Worm (Caenorhabditis elegans) whole organism, L1 larva: ENCODE measurements around the gene pdhk-2.

Experiments used
- aha-1 ChIP-seq: fragments of 150-350 bp; optimal IDR thresholded peaks from 2 replicates; lab custom pipeline; 2014; ENCODE audit warnings: missing biosample characterization, missing genetic modification characterization
- pag-3 ChIP-seq: sonication (generic microtip); optimal IDR thresholded peaks from 2 replicates; lab custom pipeline; 2017; ENCODE audit warnings: missing genetic modification characterization, mild to moderate bottlenecking, missing compliant biosample characterization, antibody characterized with exemption, borderline replicate concordance; ENCODE audit not compliant: insufficient read depth

DNA sequence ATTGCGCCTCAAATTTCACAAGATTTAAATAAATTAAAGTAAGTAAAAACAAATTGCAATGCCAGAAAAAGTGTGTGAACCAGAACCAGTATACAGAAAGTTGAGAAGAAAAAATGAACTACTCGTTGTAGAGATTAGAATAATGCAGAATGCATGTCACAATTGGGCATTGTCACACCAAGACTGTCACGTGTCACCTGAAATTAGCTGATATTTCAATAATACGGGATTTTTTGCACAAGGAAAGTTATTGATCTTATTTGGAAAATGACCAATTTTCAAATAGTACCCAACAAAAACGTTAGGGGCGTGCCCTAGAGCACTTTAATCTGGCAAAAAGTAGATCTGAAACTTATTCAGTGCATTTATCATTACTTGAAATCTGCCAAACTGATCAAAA lies 743 bp upstream of the pdhk-2 start:
- no peak for TF ChIP-seq aha-1 (tag; lab: Kevin White, UChicago)
- TF ChIP-seq pag-3 (tag; lab: Kevin White, UChicago): no peak
